Worm (Caenorhabditis elegans): ENCODE data around the gene C14C10.5.

- no peak for TF ChIP-seq lin-39 (tag; optimal IDR thresholded peaks at IDR 0.05)
- no peak for TF ChIP-seq nhr-77 (tag; optimal IDR thresholded peaks at IDR 0.05)
- TF ChIP-seq pha-4 (GFP tag; IDR thresholded peaks at IDR 0.05) = no peak
- no peak for TF ChIP-seq pha-4 (tag; optimal IDR thresholded peaks at IDR 0.05)
- no peak for TF ChIP-seq lin-1 (GFP tag; IDR thresholded peaks at IDR 0.05)
- no peak for TF ChIP-seq nhr-111 (GFP tag; optimal IDR thresholded peaks at IDR 0.05)
- TF ChIP-seq ztf-11 (tag; optimal IDR thresholded peaks at IDR 0.05) = no peak
- no peak for TF ChIP-seq ceh-82 (tag; optimal IDR thresholded peaks at IDR 0.05)
- no peak for TF ChIP-seq egl-27 (tag; optimal IDR thresholded peaks at IDR 0.05)
- TF ChIP-seq unc-130 (GFP tag; optimal IDR thresholded peaks at IDR 0.05) = no peak
- TF ChIP-seq unc-39 (tag; optimal IDR thresholded peaks at IDR 0.05) = no peak
Observed at ce11 chrV:12636248-12636647, 36.3 kb downstream of the C14C10.5 start.

Measured in whole organism, L4 larva.